Worm (Caenorhabditis elegans) whole organism, young adult: ENCODE measurements around the gene Y22D7AL.9.

Experiments
- C06A6.2 ChIP-seq: fragments of 200-800 bp; sonication (Bioruptor generic); conservative IDR thresholded peaks from 2 replicates; pipeline ENCODE4 v1.3.6; 2022; ENCODE audit warnings: missing genetic modification characterization, missing compliant biosample characterization
- C17E4.6 ChIP-seq: fragments of 200-800 bp; sonication (Bioruptor generic); IDR thresholded peaks from 2 replicates; pipeline ENCODE4 v1.3.6; 2022; ENCODE audit warnings: missing genetic modification reagents, missing genetic modification characterization, missing compliant biosample characterization
- D2030.7 ChIP-seq: fragments of 200-800 bp; sonication (Bioruptor generic); IDR thresholded peaks from 2 replicates; pipeline ENCODE4 v1.3.6; 2022; ENCODE audit warnings: missing genetic modification reagents, missing genetic modification characterization, missing compliant biosample characterization
- F10E7.11 ChIP-seq: sonication (generic microtip); optimal IDR thresholded peaks from 2 replicates; lab custom pipeline; 2017; ENCODE audit warnings: mild to moderate bottlenecking, missing genetic modification characterization, moderate library complexity, missing compliant biosample characterization
- F39B2.1 ChIP-seq: fragments of 200-800 bp; sonication (Bioruptor generic); IDR thresholded peaks from 2 replicates; pipeline ENCODE4 v1.3.6; 2022; ENCODE audit warnings: missing genetic modification reagents, missing genetic modification characterization, missing compliant biosample characterization
- F55B11.4 ChIP-seq: sonication (generic microtip); optimal IDR thresholded peaks from 2 replicates; lab custom pipeline; 2016; ENCODE audit warnings: missing compliant biosample characterization, missing genetic modification characterization, borderline replicate concordance; ENCODE audit not compliant: insufficient read depth
- Y67H2A.10 ChIP-seq: fragments of 200-800 bp; sonication (Bioruptor generic); conservative IDR thresholded peaks from 2 replicates; pipeline ENCODE4 v1.3.6; 2022; ENCODE audit warnings: missing genetic modification reagents, missing genetic modification characterization, missing compliant biosample characterization
- Y95B8A.8 ChIP-seq: fragments of 200-800 bp; sonication (Bioruptor generic); IDR thresholded peaks from 2 replicates; pipeline ENCODE4 v1.3.6; 2022; ENCODE audit warnings: missing genetic modification reagents, missing genetic modification characterization, missing compliant biosample characterization
- ZK185.1 ChIP-seq: sonication (generic microtip); optimal IDR thresholded peaks from 2 replicates; lab custom pipeline; 2016; ENCODE audit warnings: mild to moderate bottlenecking, missing genetic modification characterization, missing compliant biosample characterization; ENCODE audit not compliant: poor library complexity, severe bottlenecking
- ama-1 ChIP-seq, 3 experiments: fragments of 150-350 bp in 1 of 3; sonication (generic microtip) in 2 of 3; optimal IDR thresholded peaks; 2 replicates each; lab custom pipeline; 2014 to 2018; ENCODE audit warnings: missing biosample characterization in 2 of 3, missing genetic modification characterization in 2 of 3, missing genetic modification reagents in 2 of 3
- attf-5 ChIP-seq: fragments of 200-800 bp; sonication (Bioruptor generic); optimal IDR thresholded peaks from 2 replicates; lab custom pipeline; 2018; ENCODE audit warnings: mild to moderate bottlenecking, missing genetic modification characterization, missing compliant biosample characterization
- attf-6 ChIP-seq: fragments of 200-800 bp; sonication (Bioruptor generic); IDR thresholded peaks from 2 replicates; pipeline ENCODE4 v1.3.6; 2022; ENCODE audit warnings: missing genetic modification reagents, missing genetic modification characterization, missing compliant biosample characterization
- bed-1 ChIP-seq: fragments of 200-800 bp; sonication (Bioruptor generic); IDR thresholded peaks from 2 replicates; pipeline ENCODE4 v1.3.6; 2022; ENCODE audit warnings: missing genetic modification reagents, missing genetic modification characterization, missing compliant biosample characterization
- ceh-79 ChIP-seq: sonication (generic microtip); optimal IDR thresholded peaks from 2 replicates; lab custom pipeline; 2017; ENCODE audit warnings: mild to moderate bottlenecking, missing genetic modification characterization, missing compliant biosample characterization
- ceh-91 ChIP-seq: fragments of 200-800 bp; sonication (Bioruptor generic); IDR thresholded peaks from 2 replicates; pipeline ENCODE4 v1.3.6; 2022; ENCODE audit warnings: missing genetic modification reagents, missing genetic modification characterization, missing compliant biosample characterization
- chd-7 ChIP-seq: sonication (generic microtip); optimal IDR thresholded peaks from 2 replicates; lab custom pipeline; 2016; ENCODE audit warnings: mild to moderate bottlenecking, missing genetic modification characterization, moderate library complexity, missing compliant biosample characterization
- efl-1 ChIP-seq: fragments of 150-350 bp; optimal IDR thresholded peaks from 2 replicates; lab custom pipeline; 2014; ENCODE audit warnings: missing biosample characterization, missing genetic modification reagents, missing genetic modification characterization
- egl-18 ChIP-seq: fragments of 200-800 bp; sonication (Bioruptor generic); IDR thresholded peaks from 2 replicates; pipeline ENCODE4 v1.3.6; 2022; ENCODE audit warnings: missing genetic modification reagents, missing genetic modification characterization, missing compliant biosample characterization
- ets-4 ChIP-seq: fragments of 200-800 bp; sonication (Bioruptor generic); optimal IDR thresholded peaks from 2 replicates; lab custom pipeline; 2018; ENCODE audit warnings: mild to moderate bottlenecking, missing genetic modification characterization, missing compliant biosample characterization
- gei-17 ChIP-seq: fragments of 200-800 bp; sonication (Bioruptor generic); optimal IDR thresholded peaks from 2 replicates; lab custom pipeline; 2018; ENCODE audit warnings: mild to moderate bottlenecking, missing genetic modification characterization, missing compliant biosample characterization
- hlh-26 ChIP-seq: fragments of 200-800 bp; sonication (Bioruptor generic); conservative IDR thresholded peaks from 2 replicates; pipeline ENCODE4 v1.3.6; 2022; ENCODE audit warnings: missing genetic modification reagents, missing genetic modification characterization, missing compliant biosample characterization
- let-607 ChIP-seq, 2 experiments: fragments of 200-800 bp in 1 of 2; sonication (Bioruptor generic) in 1 of 2; sonication (generic microtip) in 1 of 2; optimal IDR thresholded peaks; 2 replicates each; lab custom pipeline; 2016 to 2018; ENCODE audit warnings: mild to moderate bottlenecking in 2 of 2, missing compliant biosample characterization in 2 of 2, missing genetic modification characterization in 2 of 2, moderate library complexity in 2 of 2, missing genotype in 1 of 2
- lin-26 ChIP-seq: fragments of 200-800 bp; sonication (Bioruptor generic); IDR thresholded peaks from 2 replicates; pipeline ENCODE4 v1.3.6; 2022; ENCODE audit warnings: missing genetic modification reagents, missing genetic modification characterization, missing compliant biosample characterization
- lin-35 ChIP-seq, 3 experiments: fragments of 150-350 bp in 2 of 3; sonication (generic microtip) in 1 of 3; optimal IDR thresholded peaks; 2 replicates each; lab custom pipeline; 2014 to 2018; ENCODE audit warnings: missing biosample characterization in 3 of 3, missing genetic modification characterization in 3 of 3, missing genetic modification reagents in 3 of 3
- lsl-1 ChIP-seq: fragments of 200-800 bp; sonication (Bioruptor generic); optimal IDR thresholded peaks from 2 replicates; lab custom pipeline; 2018; ENCODE audit warnings: mild to moderate bottlenecking, missing genetic modification characterization, moderate library complexity, missing compliant biosample characterization
- madf-10 ChIP-seq: sonication (generic microtip); optimal IDR thresholded peaks from 2 replicates; lab custom pipeline; 2016; ENCODE audit warnings: mild to moderate bottlenecking, missing genetic modification characterization, missing compliant biosample characterization
- madf-6 ChIP-seq: fragments of 200-800 bp; sonication (Bioruptor generic); IDR thresholded peaks from 2 replicates; pipeline ENCODE4 v1.3.6; 2022; ENCODE audit warnings: missing genetic modification reagents, missing genetic modification characterization, missing compliant biosample characterization
- madf-8 ChIP-seq: fragments of 200-800 bp; sonication (Bioruptor generic); conservative IDR thresholded peaks from 2 replicates; pipeline ENCODE4 v1.3.6; 2022; ENCODE audit warnings: missing genetic modification reagents, missing genetic modification characterization, missing compliant biosample characterization
- mcd-1 ChIP-seq: fragments of 200-800 bp; sonication (Bioruptor generic); IDR thresholded peaks from 2 replicates; pipeline ENCODE4 v1.3.6; 2022; ENCODE audit warnings: missing genetic modification reagents, missing genetic modification characterization, missing compliant biosample characterization
- mxl-1 ChIP-seq: sonication (generic microtip); optimal IDR thresholded peaks from 2 replicates; lab custom pipeline; 2016; ENCODE audit warnings: missing genetic modification characterization, missing compliant biosample characterization
- nhr-80 ChIP-seq: sonication (generic microtip); optimal IDR thresholded peaks from 2 replicates; lab custom pipeline; 2016; ENCODE audit warnings: missing genetic modification characterization, missing compliant biosample characterization
- rec-8 ChIP-seq, 2 experiments: sonication (generic microtip); optimal IDR thresholded peaks; 2 replicates each; lab custom pipeline; 2016; ENCODE audit warnings: mild to moderate bottlenecking in 2 of 2, missing genetic modification characterization in 2 of 2, missing genetic modification reagents in 2 of 2, missing genotype in 2 of 2, missing biosample characterization in 1 of 2, missing compliant biosample characterization in 1 of 2, moderate library complexity in 1 of 2
- sdz-38 ChIP-seq: sonication (generic microtip); optimal IDR thresholded peaks from 2 replicates; lab custom pipeline; 2016; ENCODE audit warnings: missing genotype, missing genetic modification characterization, missing compliant biosample characterization
- snpc-1.1 ChIP-seq: sonication (generic microtip); optimal IDR thresholded peaks from 2 replicates; lab custom pipeline; 2017; ENCODE audit warnings: missing genetic modification characterization, mild to moderate bottlenecking, missing compliant biosample characterization, antibody characterized with exemption, moderate library complexity, missing genotype, missing genetic modification reagents; ENCODE audit not compliant: insufficient read depth
- snpc-1.3 ChIP-seq: sonication (generic microtip); optimal IDR thresholded peaks from 2 replicates; lab custom pipeline; 2017; ENCODE audit warnings: missing genetic modification characterization, mild to moderate bottlenecking, missing compliant biosample characterization, antibody characterized with exemption, moderate library complexity, missing genotype, missing genetic modification reagents; ENCODE audit not compliant: insufficient read depth
- somi-1 ChIP-seq: fragments of 200-800 bp; sonication (Bioruptor generic); optimal IDR thresholded peaks from 2 replicates; lab custom pipeline; 2018; ENCODE audit warnings: mild to moderate bottlenecking, missing genetic modification characterization, missing compliant biosample characterization
- tbp1 ChIP-seq: fragments of 200-800 bp; sonication (Bioruptor generic); optimal IDR thresholded peaks from 2 replicates; lab custom pipeline; 2018; ENCODE audit warnings: mild to moderate bottlenecking, missing genetic modification characterization, missing compliant biosample characterization
- zfh-2 ChIP-seq: fragments of 200-800 bp; sonication (Bioruptor generic); conservative IDR thresholded peaks from 2 replicates; pipeline ENCODE4 v1.3.6; 2022; ENCODE audit warnings: missing genetic modification reagents, missing genetic modification characterization, missing compliant biosample characterization
- zim-3 ChIP-seq: sonication (generic microtip); optimal IDR thresholded peaks from 2 replicates; lab custom pipeline; 2017; ENCODE audit warnings: mild to moderate bottlenecking, missing genetic modification characterization, moderate library complexity, missing compliant biosample characterization
- ztf-25 ChIP-seq: fragments of 200-800 bp; sonication (Bioruptor generic); IDR thresholded peaks from 2 replicates; pipeline ENCODE4 v1.3.6; 2022; ENCODE audit warnings: missing genetic modification reagents, missing genetic modification characterization, missing compliant biosample characterization
- ztf-3 ChIP-seq: fragments of 200-800 bp; sonication (Bioruptor generic); optimal IDR thresholded peaks from 2 replicates; lab custom pipeline; 2018; ENCODE audit warnings: mild to moderate bottlenecking, missing genetic modification characterization, missing compliant biosample characterization
- ztf-6 ChIP-seq: fragments of 200-800 bp; sonication (Bioruptor generic); IDR thresholded peaks from 2 replicates; pipeline ENCODE4 v1.3.6; 2022; ENCODE audit warnings: missing genetic modification reagents, missing genetic modification characterization, missing compliant biosample characterization

The Y22D7AL.9 gene

ce11 chrIII:1618915-1619314 is 5.1 kb upstream of the Y22D7AL.9 start, which contains the start of gene Y22D7AL.10 (continued):
- TF ChIP-seq mxl-1 (tag; lab: Kevin White, UChicago): no peak
- peak; percentile 92 for TF ChIP-seq madf-8
- 0 out of 2 replicates have a peak, but pooled peaks have one; percentile 46 for TF ChIP-seq ztf-6 (GFP tag; lab: Robert Waterston, UW)
- peak; percentile 95 for TF ChIP-seq attf-5 (GFP tag; lab: Kevin White, UChicago)
- TF ChIP-seq ets-4 (GFP tag; lab: Kevin White, UChicago): peak; percentile 68
- TF ChIP-seq bed-1 (GFP tag; lab: Robert Waterston, UW): no peak
- TF ChIP-seq lin-35 (GFP tag; optimal IDR thresholded peaks at IDR 0.05; lab: Kevin White, UChicago): peak; percentile 72 to 95 (median 94)
- TF ChIP-seq nhr-80: peak; percentile 85
- peak; percentile 91 for TF ChIP-seq F39B2.1 (GFP tag; lab: Robert Waterston, UW)
- peak; percentile 92 for TF ChIP-seq lsl-1 (GFP tag; lab: Kevin White, UChicago)
- peak; percentile 81 for TF ChIP-seq lin-26 (GFP tag; lab: Robert Waterston, UW)
- no peak for TF ChIP-seq ama-1 (optimal IDR thresholded peaks at IDR 0.05; lab: Kevin White, UChicago)
- TF ChIP-seq ama-1 (GFP tag; optimal IDR thresholded peaks at IDR 0.05; lab: Kevin White, UChicago): peak in 1 of 2 experiments; percentile 67
- TF ChIP-seq D2030.7 (GFP tag; lab: Robert Waterston, UW): peak; percentile 99

- no peak for TF ChIP-seq Y67H2A.10 (GFP tag; lab: Robert Waterston, UW)
Observed at ce11 chrIII:1618312-1618711, 4.5 kb upstream of the Y22D7AL.9 start.

ce11 chrIII:1616245-1617026 is 2.6 kb upstream of the Y22D7AL.9 start:
- TF ChIP-seq attf-6 (0 out of 2 replicates have a peak, but pooled peaks have one; percentile 37), tbp1 (GFP tag; lab: Kevin White, UChicago) (peak; percentile 55), gei-17 (GFP tag; lab: Kevin White, UChicago) (peak; percentile 32), C17E4.6 (GFP tag; lab: Robert Waterston, UW) (0 out of 2 replicates have a peak, but pooled peaks have one; percentile 17), sdz-38 (tag; lab: Kevin White, UChicago) (no peak), F10E7.11 (tag; lab: Kevin White, UChicago) (peak; percentile 93), zfh-2 (GFP tag; lab: Robert Waterston, UW) (no peak), C06A6.2 (GFP tag; lab: Robert Waterston, UW) (no peak), efl-1 (GFP tag; lab: Kevin White, UChicago) (peak; percentile 45), hlh-26 (GFP tag; lab: Robert Waterston, UW) (no peak), somi-1 (no peak), lin-35 (GFP tag; optimal IDR thresholded peaks at IDR 0.05; lab: Kevin White, UChicago) (no peak), snpc-1.3 (tag; lab: Kevin White, UChicago) (no peak), F55B11.4 (no peak), Y95B8A.8 (peak; percentile 56; the same call in 1 of the 2 replicates), zim-3 (tag; lab: Kevin White, UChicago) (peak; percentile 51), egl-18 (GFP tag; lab: Robert Waterston, UW) (peak; percentile 68; the same call in 1 of the 2 replicates), ztf-25 (peak; percentile 79), ztf-3 (GFP tag; lab: Kevin White, UChicago) (peak; percentile 29), mcd-1 (GFP tag; lab: Robert Waterston, UW) (peak; percentile 88), chd-7 (tag; lab: Kevin White, UChicago) (peak; percentile 89), madf-10 (tag; lab: Kevin White, UChicago) (peak; percentile 6), rec-8 (tag; optimal IDR thresholded peaks at IDR 0.05; lab: Kevin White, UChicago) (peak in 1 of 2 experiments; percentile 41), madf-6 (GFP tag; lab: Robert Waterston, UW) (peak; percentile 63), ceh-79 (tag; lab: Kevin White, UChicago) (peak; percentile 63), ZK185.1 (tag; lab: Kevin White, UChicago) (no peak), let-607 (tag; optimal IDR thresholded peaks at IDR 0.05; lab: Kevin White, UChicago) (peak in 1 of 2 experiments; percentile 47), snpc-1.1 (tag; lab: Kevin White, UChicago) (no peak), lin-26 (GFP tag; lab: Robert Waterston, UW) (peak; percentile 44; the same call in 1 of the 2 replicates), ceh-91 (GFP tag; lab: Robert Waterston, UW) (no peak)
